Worm (Caenorhabditis elegans) whole organism, L2 larva: ENCODE data around the gene Y57E12B.4.

Experiments
- C34F6.9 ChIP-seq: fragments of 150-350 bp; optimal IDR thresholded peaks from 2 replicates; lab custom pipeline; 2014; ENCODE audit warnings: missing biosample characterization, missing genetic modification characterization
- F13H6.1 ChIP-seq: sonication (generic microtip); optimal IDR thresholded peaks from 2 replicates; lab custom pipeline; 2016; ENCODE audit warnings: missing genetic modification characterization, missing compliant biosample characterization
- R02D3.7 ChIP-seq: fragments of 150-350 bp; optimal IDR thresholded peaks from 2 replicates; lab custom pipeline; 2014; ENCODE audit warnings: missing biosample characterization, missing genetic modification characterization
- Y55F3AM.14 ChIP-seq: fragments of 200-800 bp; sonication (Bioruptor generic); optimal IDR thresholded peaks from 2 replicates; lab custom pipeline; 2018; ENCODE audit warnings: mild to moderate bottlenecking, missing genetic modification characterization, missing compliant biosample characterization
- ZK546.5 ChIP-seq: sonication (generic microtip); optimal IDR thresholded peaks from 2 replicates; lab custom pipeline; 2017; ENCODE audit warnings: missing biosample characterization, missing genetic modification characterization
- alr-1 ChIP-seq: fragments of 150-350 bp; optimal IDR thresholded peaks from 2 replicates; lab custom pipeline; 2014; ENCODE audit warnings: missing biosample characterization, missing genetic modification characterization
- aly-2 ChIP-seq: fragments of 150-350 bp; optimal IDR thresholded peaks from 2 replicates; lab custom pipeline; 2014; ENCODE audit warnings: missing biosample characterization, missing genetic modification characterization
- ama-1 ChIP-seq: fragments of 150-350 bp; optimal IDR thresholded peaks from 2 replicates; lab custom pipeline; 2018; ENCODE audit warnings: inconsistent platforms
- ceh-16 ChIP-seq: fragments of 150-350 bp; optimal IDR thresholded peaks from 2 replicates; lab custom pipeline; 2014; ENCODE audit warnings: missing biosample characterization, missing genetic modification characterization
- ceh-82 ChIP-seq: fragments of 150-350 bp; optimal IDR thresholded peaks from 2 replicates; lab custom pipeline; 2014; ENCODE audit warnings: missing biosample characterization, missing genetic modification characterization
- crh-2 ChIP-seq: sonication (generic microtip); optimal IDR thresholded peaks from 2 replicates; lab custom pipeline; 2017; ENCODE audit warnings: missing biosample characterization, missing genetic modification characterization
- dmd-4 ChIP-seq: sonication (generic microtip); optimal IDR thresholded peaks from 2 replicates; lab custom pipeline; 2017; ENCODE audit warnings: missing biosample characterization, missing genetic modification characterization
- egl-27 ChIP-seq: sonication (generic microtip); optimal IDR thresholded peaks from 3 replicates; lab custom pipeline; 2017; ENCODE audit warnings: missing biosample characterization, missing genetic modification reagents, missing genetic modification characterization
- elt-1 ChIP-seq: fragments of 150-350 bp; optimal IDR thresholded peaks from 2 replicates; lab custom pipeline; 2014; ENCODE audit warnings: missing biosample characterization, missing genetic modification characterization
- lin-11 ChIP-seq: fragments of 150-350 bp; sonication (generic microtip); optimal IDR thresholded peaks from 2 replicates; lab custom pipeline; 2014; ENCODE audit warnings: missing biosample characterization, missing genetic modification characterization, inconsistent platforms, mixed read lengths
- lsy-2 ChIP-seq, 2 experiments: fragments of 150-350 bp in 1 of 2; sonication (generic microtip) in 1 of 2; optimal IDR thresholded peaks; 2 replicates each; lab custom pipeline; 2014 to 2017; ENCODE audit warnings: missing biosample characterization in 2 of 2, missing genetic modification characterization in 2 of 2
- mab-5 ChIP-seq: fragments of 150-350 bp; optimal IDR thresholded peaks from 2 replicates; lab custom pipeline; 2014; ENCODE audit warnings: missing biosample characterization, missing genetic modification characterization
- mbf-1 ChIP-seq: sonication (generic microtip); optimal IDR thresholded peaks from 2 replicates; lab custom pipeline; 2017; ENCODE audit warnings: missing biosample characterization, missing genetic modification characterization
- nhr-11 ChIP-seq: fragments of 150-350 bp; optimal IDR thresholded peaks from 2 replicates; lab custom pipeline; 2014; ENCODE audit warnings: missing biosample characterization, missing genetic modification characterization
- nhr-12 ChIP-seq: fragments of 150-350 bp; optimal IDR thresholded peaks from 2 replicates; lab custom pipeline; 2014; ENCODE audit warnings: missing biosample characterization, missing genetic modification characterization
- nhr-129 ChIP-seq: fragments of 150-350 bp; optimal IDR thresholded peaks from 2 replicates; lab custom pipeline; 2014; ENCODE audit warnings: missing biosample characterization, missing genetic modification characterization
- nhr-23 ChIP-seq: fragments of 150-350 bp; optimal IDR thresholded peaks from 2 replicates; lab custom pipeline; 2014; ENCODE audit warnings: missing biosample characterization, missing genetic modification reagents, missing genetic modification characterization
- nhr-237 ChIP-seq: fragments of 150-350 bp; optimal IDR thresholded peaks from 2 replicates; lab custom pipeline; 2014; ENCODE audit warnings: missing biosample characterization, missing genetic modification characterization
- nhr-25 ChIP-seq: fragments of 150-350 bp; sonication (generic microtip); optimal IDR thresholded peaks from 3 replicates; lab custom pipeline; 2014; ENCODE audit warnings: missing biosample characterization, missing genetic modification characterization
- nhr-6 ChIP-seq: fragments of 150-350 bp; optimal IDR thresholded peaks from 2 replicates; lab custom pipeline; 2014; ENCODE audit warnings: missing biosample characterization, missing genetic modification characterization
- peb-1 ChIP-seq: fragments of 150-350 bp; optimal IDR thresholded peaks from 2 replicates; lab custom pipeline; 2014; ENCODE audit warnings: missing biosample characterization, missing genetic modification characterization
- snpc-4 ChIP-seq: fragments of 150-350 bp; optimal IDR thresholded peaks from 2 replicates; lab custom pipeline; 2014; ENCODE audit warnings: missing biosample characterization, missing genetic modification characterization
- unc-39 ChIP-seq: fragments of 150-350 bp; optimal IDR thresholded peaks from 2 replicates; lab custom pipeline; 2014; ENCODE audit warnings: missing biosample characterization, missing genetic modification characterization
- unc-62 ChIP-seq: fragments of 150-350 bp; optimal IDR thresholded peaks from 2 replicates; lab custom pipeline; 2014; ENCODE audit warnings: missing biosample characterization, missing genetic modification reagents, missing genetic modification characterization
- zag-1 ChIP-seq: fragments of 150-350 bp; optimal IDR thresholded peaks from 2 replicates; lab custom pipeline; 2014; ENCODE audit warnings: missing biosample characterization, missing genetic modification characterization
- ztf-11 ChIP-seq: sonication (generic microtip); optimal IDR thresholded peaks from 2 replicates; lab custom pipeline; 2017; ENCODE audit warnings: missing biosample characterization, missing genetic modification characterization
- ztf-4 ChIP-seq: fragments of 150-350 bp; optimal IDR thresholded peaks from 2 replicates; lab custom pipeline; 2014; ENCODE audit warnings: missing biosample characterization, missing genetic modification characterization

The Y57E12B.4 gene

DNA sequence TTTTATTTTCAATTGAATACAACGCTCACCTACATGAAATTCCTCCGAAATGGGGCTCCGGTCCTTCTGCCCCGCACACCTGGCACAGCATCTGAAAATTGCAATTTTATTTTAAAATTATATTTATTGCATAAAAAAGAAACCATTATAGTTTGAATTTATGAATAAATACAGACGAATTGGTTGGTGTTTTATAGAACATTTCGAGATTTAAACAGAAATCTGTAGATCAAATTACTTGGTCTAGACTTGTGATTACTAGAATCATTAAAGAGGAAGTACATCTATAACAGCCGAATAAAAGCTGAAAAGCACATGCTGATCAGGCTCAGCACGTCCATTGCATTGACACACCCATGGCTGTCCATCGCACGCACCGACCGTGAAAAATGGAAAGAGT, 44.4 kb upstream of the Y57E12B.4 start, which contains the start of gene nhr-162:
Gene nhr-162 (minus strand): TSS at position 101 of the 400 bp plus-strand sequence.
- no peak for TF ChIP-seq nhr-12 (tag; lab: Kevin White, UChicago)
- no peak for TF ChIP-seq nhr-237 (tag; lab: Kevin White, UChicago)
- TF ChIP-seq ceh-82 (tag; lab: Kevin White, UChicago) = no peak
- no peak for TF ChIP-seq dmd-4 (tag; lab: Kevin White, UChicago)
- TF ChIP-seq ceh-16 (tag; lab: Kevin White, UChicago) = no peak
- TF ChIP-seq snpc-4 (tag; lab: Kevin White, UChicago) = no peak
- no peak for TF ChIP-seq unc-39 (tag; lab: Kevin White, UChicago)
- no peak for TF ChIP-seq alr-1 (tag; lab: Kevin White, UChicago)
- TF ChIP-seq ama-1 = no peak
- TF ChIP-seq ZK546.5 (tag; lab: Kevin White, UChicago) = no peak
- no peak for TF ChIP-seq nhr-23 (tag; lab: Kevin White, UChicago)
- no peak for TF ChIP-seq C34F6.9 (tag; lab: Kevin White, UChicago)
- TF ChIP-seq ztf-4 (tag; lab: Kevin White, UChicago) = no peak
- TF ChIP-seq lin-11 = no peak
- TF ChIP-seq nhr-129 = no peak

ce11 chrV:6989626-6990138, 42.3 kb upstream of the Y57E12B.4 start, which contains the start of gene nhr-140:
Gene nhr-140 (minus strand): TSS chrV:6989676.
- TF ChIP-seq nhr-11 (tag; lab: Kevin White, UChicago) (no peak), nhr-25 (tag; lab: Kevin White, UChicago) (no peak), R02D3.7 (tag; lab: Kevin White, UChicago) (no peak), alr-1 (tag; lab: Kevin White, UChicago) (no peak), F13H6.1 (tag; lab: Kevin White, UChicago) (no peak)

DNA sequence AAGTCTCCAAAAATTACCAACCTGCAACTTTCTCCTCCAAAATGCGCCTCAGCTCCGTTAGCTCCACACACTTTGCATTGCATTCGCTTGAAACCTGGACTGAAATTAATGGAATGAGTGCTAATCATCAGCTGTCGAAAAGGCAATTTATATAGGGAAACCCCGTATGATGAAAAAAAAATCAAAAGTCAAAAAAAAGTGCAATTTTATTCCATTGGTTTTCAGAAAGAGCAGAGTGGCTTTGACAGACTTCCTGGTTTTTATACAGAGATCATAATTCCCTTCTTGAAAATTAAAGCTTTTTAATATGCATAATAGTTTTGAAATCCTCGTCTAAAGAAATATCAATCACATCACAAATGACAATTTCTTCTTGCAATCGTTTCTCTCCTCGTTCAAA, 40.3 kb upstream of the Y57E12B.4 start, which contains the start of gene nhr-139:
Gene nhr-139 (minus strand): TSS at position 101 of the 400 bp plus-strand sequence.
- no peak for TF ChIP-seq egl-27 (tag; lab: Kevin White, UChicago)
- TF ChIP-seq lin-11 = no peak
- TF ChIP-seq lsy-2 (tag; optimal IDR thresholded peaks at IDR 0.05; lab: Kevin White, UChicago) = no peak
- no peak for TF ChIP-seq peb-1 (tag; lab: Kevin White, UChicago)
- TF ChIP-seq nhr-23 (tag; lab: Kevin White, UChicago) = no peak
- TF ChIP-seq ceh-16 (tag; lab: Kevin White, UChicago) = no peak
- TF ChIP-seq unc-62 = no peak
- TF ChIP-seq zag-1 (tag; lab: Kevin White, UChicago) = no peak
- no peak for TF ChIP-seq nhr-11 (tag; lab: Kevin White, UChicago)
- TF ChIP-seq unc-39 (tag; lab: Kevin White, UChicago) = no peak
- no peak for TF ChIP-seq nhr-6 (tag; lab: Kevin White, UChicago)
- no peak for TF ChIP-seq Y55F3AM.14 (GFP tag; lab: Kevin White, UChicago)
- TF ChIP-seq crh-2 (tag; lab: Kevin White, UChicago) = no peak
- TF ChIP-seq F13H6.1 (tag; lab: Kevin White, UChicago) = no peak
- no peak for TF ChIP-seq alr-1 (tag; lab: Kevin White, UChicago)
- no peak for TF ChIP-seq elt-1 (tag; lab: Kevin White, UChicago)
- TF ChIP-seq mbf-1 (tag; lab: Kevin White, UChicago) = no peak
- TF ChIP-seq ceh-82 (tag; lab: Kevin White, UChicago) = no peak

- no peak for TF ChIP-seq elt-1 (tag; lab: Kevin White, UChicago)
- no peak for TF ChIP-seq aly-2 (tag; lab: Kevin White, UChicago)
Observed at ce11 chrV:6985943-6986342, 38.6 kb upstream of the Y57E12B.4 start, which contains the start of gene nhr-163. Gene nhr-163 (minus strand): TSS chrV:6986043.

ce11 chrV:6982813-6983212, 35.5 kb upstream of the Y57E12B.4 start, which contains the start of gene nhr-161:
Gene nhr-161 (minus strand): TSS chrV:6982913.
- TF ChIP-seq ama-1 = no peak
- no peak for TF ChIP-seq ztf-11 (tag; lab: Kevin White, UChicago)
- no peak for TF ChIP-seq mbf-1 (tag; lab: Kevin White, UChicago)
- no peak for TF ChIP-seq elt-1 (tag; lab: Kevin White, UChicago)
- TF ChIP-seq nhr-237 (tag; lab: Kevin White, UChicago) = no peak
- no peak for TF ChIP-seq mab-5
- no peak for TF ChIP-seq egl-27 (tag; lab: Kevin White, UChicago)
- no peak for TF ChIP-seq ztf-4 (tag; lab: Kevin White, UChicago)
- TF ChIP-seq F13H6.1 (tag; lab: Kevin White, UChicago) = no peak
- TF ChIP-seq ceh-16 (tag; lab: Kevin White, UChicago) = no peak
- TF ChIP-seq unc-39 (tag; lab: Kevin White, UChicago) = no peak
